Worm (Caenorhabditis elegans): ENCODE data around the gene Y75B12B.1.
A peak's percentile ranks its signal among the peaks of the same experiment; 100 is the strongest.

Gene Y75B12B.1

DNA sequence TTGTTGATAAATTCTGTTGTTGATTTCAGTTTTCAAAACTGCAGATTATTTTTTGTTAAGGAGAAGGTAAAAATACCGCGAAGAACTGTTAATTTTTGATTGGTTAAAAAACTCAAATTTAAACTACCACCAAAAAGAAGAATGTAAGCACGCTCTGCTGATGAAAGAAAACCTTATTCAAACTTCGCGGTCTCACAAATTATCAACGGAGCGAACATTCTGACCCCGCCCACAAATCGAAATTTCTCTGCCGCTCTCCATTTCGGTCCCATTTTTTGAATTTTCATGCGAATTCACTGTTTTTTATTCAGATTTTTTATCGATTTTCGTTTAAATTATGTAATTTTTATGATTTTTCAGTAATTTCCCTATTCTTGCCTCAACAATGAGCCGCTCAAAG, 5.1 kb downstream of the Y75B12B.1 start, which contains the start of gene cyn-3 (continued):
- TF ChIP-seq hmg-1.2 (GFP tag; IDR thresholded peaks at IDR 0.05): peak; percentile 54
- peak; percentile 83 for TF ChIP-seq attf-5 (GFP tag; optimal IDR thresholded peaks at IDR 0.05)
- TF ChIP-seq lsy-27 (tag; optimal IDR thresholded peaks at IDR 0.05; ENCODE audit: borderline replicate concordance, insufficient read depth): no peak
- TF ChIP-seq somi-1 (GFP tag; optimal IDR thresholded peaks at IDR 0.05): no peak
- TF ChIP-seq F33H1.4 (GFP tag; IDR thresholded peaks at IDR 0.05): peak; percentile 47
- TF ChIP-seq tbx-9 (tag; optimal IDR thresholded peaks at IDR 0.05; ENCODE audit: borderline replicate concordance): no peak
- TF ChIP-seq him-1 (tag; optimal IDR thresholded peaks at IDR 0.05): no peak
- TF ChIP-seq lir-1 (GFP tag; conservative IDR thresholded peaks at IDR 0.05): no peak
- peak; percentile 46 for TF ChIP-seq snpc-1.1 (tag; optimal IDR thresholded peaks at IDR 0.05; ENCODE audit: insufficient read depth)
- TF ChIP-seq F37B4.10 (GFP tag; IDR thresholded peaks at IDR 0.05): no peak
- TF ChIP-seq snpc-4 (GFP tag; optimal IDR thresholded peaks at IDR 0.05): peak; percentile 30
- peak; percentile 11 to 68 (median 52) for TF ChIP-seq snpc-4 (tag; optimal IDR thresholded peaks at IDR 0.05)
- peak; percentile 30 for TF ChIP-seq xnd-1 (tag; optimal IDR thresholded peaks at IDR 0.05)
- TF ChIP-seq dox-1 (GFP tag; IDR thresholded peaks at IDR 0.05): peak; percentile 75
- no peak for TF ChIP-seq sptf-2 (GFP tag; optimal IDR thresholded peaks at IDR 0.05)
- TF ChIP-seq tbp1 (GFP tag; optimal IDR thresholded peaks at IDR 0.05): peak; percentile 56
- TF ChIP-seq hsf-1 (GFP tag; IDR thresholded peaks at IDR 0.05): peak; percentile 88
- TF ChIP-seq Y53G8AR.9 (GFP tag; conservative IDR thresholded peaks at IDR 0.05): peak; percentile 59; the same call in 1 of the 2 replicates
- TF ChIP-seq lin-35 (GFP tag; optimal IDR thresholded peaks at IDR 0.05): peak; percentile 64 to 96 (median 65)
- peak; percentile 91 for TF ChIP-seq nfyb-1 (GFP tag; IDR thresholded peaks at IDR 0.05)
- TF ChIP-seq hmg-20 (GFP tag; IDR thresholded peaks at IDR 0.05): no peak
- TF ChIP-seq F49E8.2 (tag; optimal IDR thresholded peaks at IDR 0.05; ENCODE audit: insufficient read depth): peak; percentile 4
- no peak for TF ChIP-seq madf-3 (GFP tag; IDR thresholded peaks at IDR 0.05)
- TF ChIP-seq lsl-1 (GFP tag; optimal IDR thresholded peaks at IDR 0.05): peak; percentile 44
- TF ChIP-seq nhr-90 (tag; optimal IDR thresholded peaks at IDR 0.05): no peak
- TF ChIP-seq mcd-1 (GFP tag; IDR thresholded peaks at IDR 0.05): peak; percentile 98
- TF ChIP-seq chd-7 (tag; optimal IDR thresholded peaks at IDR 0.05): no peak
- 0 out of 2 replicates have a peak, but pooled peaks have one; percentile 39 for TF ChIP-seq attf-3 (GFP tag; conservative IDR thresholded peaks at IDR 0.05)
- TF ChIP-seq ekl-4 (GFP tag; IDR thresholded peaks at IDR 0.05): peak; percentile 71; the same call in 1 of the 2 replicates
- TF ChIP-seq ceh-79 (tag; optimal IDR thresholded peaks at IDR 0.05): no peak
- TF ChIP-seq B0035.1 (tag; optimal IDR thresholded peaks at IDR 0.05): no peak
- TF ChIP-seq pha-4 (tag; optimal IDR thresholded peaks at IDR 0.05): peak; percentile 44
- TF ChIP-seq ceh-40 (GFP tag; IDR thresholded peaks at IDR 0.05): no peak
- peak; percentile 54 for TF ChIP-seq madf-8 (GFP tag; conservative IDR thresholded peaks at IDR 0.05)
- peak; percentile 49; the same call in 1 of the 2 replicates for TF ChIP-seq D2030.7 (GFP tag; IDR thresholded peaks at IDR 0.05)
- no peak for TF ChIP-seq sdz-38 (tag; optimal IDR thresholded peaks at IDR 0.05)
- no peak; the same call in 1 of the 2 replicates for TF ChIP-seq ztf-6 (GFP tag; IDR thresholded peaks at IDR 0.05)
- TF ChIP-seq F55B11.4 (tag; optimal IDR thresholded peaks at IDR 0.05; ENCODE audit: borderline replicate concordance, insufficient read depth): no peak
- TF ChIP-seq snpc-3.4 (tag; optimal IDR thresholded peaks at IDR 0.05): peak; percentile 69
- TF ChIP-seq snpc-1.3 (tag; optimal IDR thresholded peaks at IDR 0.05; ENCODE audit: insufficient read depth): peak; percentile 72
- peak; percentile 90 for TF ChIP-seq efl-1 (GFP tag; optimal IDR thresholded peaks at IDR 0.05)
- peak; percentile 34 for TF ChIP-seq ceh-27 (GFP tag; optimal IDR thresholded peaks at IDR 0.05)
- peak; percentile 71 for TF ChIP-seq ceh-100 (GFP tag; IDR thresholded peaks at IDR 0.05)
- TF ChIP-seq attf-6 (GFP tag; IDR thresholded peaks at IDR 0.05): peak; percentile 50; the same call in 1 of the 2 replicates
- no peak for TF ChIP-seq F39B2.1 (GFP tag; IDR thresholded peaks at IDR 0.05)
- peak; percentile 85 for TF ChIP-seq madf-6 (GFP tag; IDR thresholded peaks at IDR 0.05)
- TF ChIP-seq mxl-1 (tag; optimal IDR thresholded peaks at IDR 0.05): no peak

Data from whole organism, young adult.